Fruit fly (Drosophila melanogaster) whole organism, embryonic: ENCODE data around the gene CG4820.
A peak's percentile ranks its signal among the peaks of the same experiment; 100 is the strongest.

ENCODE experiments used
- Abd-B ChIP-seq: fragments of 200-800 bp; sonication (Bioruptor generic); optimal IDR thresholded peaks from 2 replicates; lab custom pipeline; 2018; ENCODE audit warnings: missing biosample characterization, mild to moderate bottlenecking, missing genetic modification characterization, moderate library complexity
- Ada2b ChIP-seq: fragments of 200-800 bp; sonication (Bioruptor generic); IDR thresholded peaks from 2 replicates; pipeline ENCODE4 v1.3.6; 2022; ENCODE audit warnings: missing biosample characterization, missing genetic modification characterization
- Adf1 ChIP-seq: fragments of 200-800 bp; sonication (Bioruptor generic); IDR thresholded peaks from 2 replicates; pipeline ENCODE4 v1.3.6; 2022; ENCODE audit warnings: missing biosample characterization, missing genetic modification characterization
- Bgb ChIP-seq: fragments of 200-800 bp; sonication (Bioruptor generic); IDR thresholded peaks from 2 replicates; pipeline ENCODE4 v1.3.6; 2022; ENCODE audit warnings: missing biosample characterization, missing genetic modification characterization; ENCODE audit not compliant: partially characterized antibody
- CG10321 ChIP-seq: fragments of 200-800 bp; sonication (Bioruptor generic); IDR thresholded peaks from 2 replicates; pipeline ENCODE4 v1.3.6; 2022; ENCODE audit warnings: missing biosample characterization, missing genetic modification characterization
- CG12071 ChIP-seq: fragments of 200-800 bp; sonication (Bioruptor generic); optimal IDR thresholded peaks from 3 replicates; lab custom pipeline; 2018; ENCODE audit warnings: missing biosample characterization, mild to moderate bottlenecking, missing genetic modification characterization
- CG13624 ChIP-seq: fragments of 200-800 bp; sonication (Bioruptor generic); optimal IDR thresholded peaks from 2 replicates; lab custom pipeline; 2016; ENCODE audit warnings: missing biosample characterization, missing genetic modification characterization
- CG14050 ChIP-seq: fragments of 200-800 bp; sonication (Bioruptor generic); IDR thresholded peaks from 3 replicates; pipeline ENCODE4 v1.3.6; 2022; ENCODE audit warnings: missing biosample characterization, missing genetic modification characterization
- CG14860 ChIP-seq: fragments of 200-800 bp; sonication (Bioruptor generic); IDR thresholded peaks from 3 replicates; pipeline ENCODE4 v1.3.6; 2022; ENCODE audit warnings: missing biosample characterization, missing genetic modification characterization; ENCODE audit not compliant: partially characterized antibody
- CG17568 ChIP-seq: fragments of 200-800 bp; sonication (Bioruptor generic); optimal IDR thresholded peaks from 2 replicates; lab custom pipeline; 2018; ENCODE audit warnings: missing biosample characterization, mild to moderate bottlenecking, missing genetic modification characterization, moderate library complexity
- CG18011 ChIP-seq: fragments of 200-800 bp; sonication (Bioruptor generic); optimal IDR thresholded peaks from 2 replicates; lab custom pipeline; 2017; ENCODE audit warnings: missing biosample characterization, missing genetic modification characterization, mild to moderate bottlenecking, moderate library complexity, missing genotype
- CG31365 ChIP-seq: fragments of 200-800 bp; sonication (Bioruptor generic); optimal IDR thresholded peaks from 2 replicates; lab custom pipeline; 2018; ENCODE audit warnings: missing biosample characterization, mild to moderate bottlenecking, missing genetic modification characterization
- CG32772 ChIP-seq: fragments of 200-800 bp; sonication (Bioruptor generic); IDR thresholded peaks from 2 replicates; pipeline ENCODE4 v1.3.6; 2022; ENCODE audit warnings: missing biosample characterization, missing genetic modification characterization
- CG4328 ChIP-seq: fragments of 200-800 bp; sonication (Bioruptor generic); optimal IDR thresholded peaks from 3 replicates; lab custom pipeline; 2017; ENCODE audit warnings: missing biosample characterization, missing genetic modification reagents, missing genetic modification characterization
- CG4707 ChIP-seq: fragments of 200-800 bp; sonication (Bioruptor generic); optimal IDR thresholded peaks from 2 replicates; lab custom pipeline; 2018; ENCODE audit warnings: missing biosample characterization, mild to moderate bottlenecking, missing genetic modification characterization, moderate library complexity
- CG5180 ChIP-seq: fragments of 200-800 bp; sonication (Bioruptor generic); optimal IDR thresholded peaks from 3 replicates; lab custom pipeline; 2017; ENCODE audit warnings: missing biosample characterization, missing genetic modification characterization, mild to moderate bottlenecking, moderate library complexity, missing genetic modification reagents
- CG6175 ChIP-seq: fragments of 200-800 bp; sonication (Bioruptor generic); IDR thresholded peaks from 3 replicates; pipeline ENCODE4 v1.3.6; 2022; ENCODE audit warnings: missing biosample characterization, missing genetic modification characterization
- E2f2 ChIP-seq: fragments of 200-800 bp; sonication (Bioruptor generic); IDR thresholded peaks from 2 replicates; pipeline ENCODE4 v1.3.6; 2022; ENCODE audit warnings: missing biosample characterization, missing genetic modification characterization
- Eip74EF ChIP-seq, 2 experiments: fragments of 200-800 bp in 1 of 2; fragments of >200 bp in 1 of 2; sonication (Bioruptor generic) in 1 of 2; optimal IDR thresholded peaks; 2 replicates each; lab custom pipeline; 2017 to 2019; ENCODE audit warnings: missing biosample characterization in 2 of 2, missing genetic modification characterization in 2 of 2, mild to moderate bottlenecking in 1 of 2, moderate library complexity in 1 of 2
- HmgZ ChIP-seq: fragments of 200-800 bp; sonication (Bioruptor generic); optimal IDR thresholded peaks from 2 replicates; lab custom pipeline; 2018; ENCODE audit warnings: missing biosample characterization, mild to moderate bottlenecking, missing genetic modification characterization
- Lim3 ChIP-seq: fragments of 200-800 bp; sonication (Bioruptor generic); IDR thresholded peaks from 2 replicates; pipeline ENCODE4 v1.3.6; 2022; ENCODE audit warnings: missing biosample characterization, missing genetic modification characterization
- MBD-R2 ChIP-seq: fragments of 200-800 bp; sonication (Bioruptor generic); IDR thresholded peaks from 2 replicates; pipeline ENCODE4 v1.3.6; 2022; ENCODE audit warnings: missing biosample characterization, missing genetic modification characterization
- MESR4 ChIP-seq: fragments of 200-800 bp; sonication (Bioruptor generic); optimal IDR thresholded peaks from 2 replicates; lab custom pipeline; 2018; ENCODE audit warnings: missing biosample characterization, mild to moderate bottlenecking, missing genetic modification characterization, moderate library complexity
- MTF-1 ChIP-seq: fragments of 200-800 bp; sonication (Bioruptor generic); optimal IDR thresholded peaks from 2 replicates; lab custom pipeline; 2018; ENCODE audit warnings: missing biosample characterization, mild to moderate bottlenecking, missing genetic modification characterization, borderline replicate concordance
- Mad ChIP-seq: fragments of 200-800 bp; sonication (Bioruptor generic); optimal IDR thresholded peaks from 2 replicates; lab custom pipeline; 2016; ENCODE audit warnings: missing biosample characterization, missing genetic modification characterization
- NC2α ChIP-seq: fragments of 200-800 bp; sonication (Bioruptor generic); optimal IDR thresholded peaks from 2 replicates; lab custom pipeline; 2016; ENCODE audit warnings: missing biosample characterization, missing genetic modification characterization
- NK7.1 ChIP-seq: fragments of 200-800 bp; sonication (Bioruptor generic); optimal IDR thresholded peaks from 3 replicates; lab custom pipeline; 2016; ENCODE audit warnings: missing biosample characterization, missing genetic modification characterization
- Oaz ChIP-seq: fragments of 200-800 bp; sonication (Bioruptor generic); IDR thresholded peaks from 2 replicates; pipeline ENCODE4 v1.3.6; 2022; ENCODE audit warnings: missing biosample characterization, missing genetic modification characterization
- Sry-δ ChIP-seq: fragments of 200-800 bp; sonication (Bioruptor generic); optimal IDR thresholded peaks from 2 replicates; lab custom pipeline; 2016; ENCODE audit warnings: missing biosample characterization, missing genetic modification characterization
- Vsx1 ChIP-seq: fragments of 200-800 bp; sonication (Bioruptor generic); optimal IDR thresholded peaks from 2 replicates; lab custom pipeline; 2017; ENCODE audit warnings: missing biosample characterization, mild to moderate bottlenecking, missing genetic modification characterization, missing genetic modification reagents
- ac ChIP-seq: fragments of 200-800 bp; sonication (Bioruptor generic); optimal IDR thresholded peaks from 3 replicates; lab custom pipeline; 2017; ENCODE audit warnings: missing biosample characterization, mild to moderate bottlenecking, missing genetic modification characterization
- amos ChIP-seq: fragments of 200-800 bp; sonication (Bioruptor generic); IDR thresholded peaks from 2 replicates; pipeline ENCODE4 v1.3.6; 2022; ENCODE audit warnings: missing biosample characterization, missing genetic modification characterization; ENCODE audit not compliant: partially characterized antibody
- bab2 ChIP-seq: fragments of 200-800 bp; sonication (Bioruptor generic); optimal IDR thresholded peaks from 2 replicates; lab custom pipeline; 2016; ENCODE audit warnings: missing biosample characterization, missing genetic modification characterization
- bigmax ChIP-seq: fragments of 200-800 bp; sonication (Bioruptor generic); optimal IDR thresholded peaks from 2 replicates; lab custom pipeline; 2018; ENCODE audit warnings: missing biosample characterization, mild to moderate bottlenecking, missing genetic modification characterization
- caup ChIP-seq: fragments of 200-800 bp; sonication (Bioruptor generic); optimal IDR thresholded peaks from 3 replicates; lab custom pipeline; 2017; ENCODE audit warnings: missing biosample characterization, mild to moderate bottlenecking, missing genetic modification characterization, moderate library complexity; ENCODE audit not compliant: severe bottlenecking
- dimm ChIP-seq: fragments of 200-800 bp; sonication (Bioruptor generic); IDR thresholded peaks from 2 replicates; pipeline ENCODE4 v1.3.6; 2022; ENCODE audit warnings: missing biosample characterization, missing genetic modification characterization
- dm ChIP-seq: fragments of 200-800 bp; sonication (Bioruptor generic); optimal IDR thresholded peaks from 3 replicates; lab custom pipeline; 2016; ENCODE audit warnings: missing biosample characterization, missing genetic modification characterization
- ken ChIP-seq: fragments of 200-800 bp; sonication (Bioruptor generic); IDR thresholded peaks from 3 replicates; pipeline ENCODE4 v1.3.6; 2022; ENCODE audit warnings: missing biosample characterization, missing genetic modification characterization
- luna ChIP-seq: fragments of 200-800 bp; sonication (Bioruptor generic); optimal IDR thresholded peaks from 2 replicates; lab custom pipeline; 2016; ENCODE audit warnings: missing biosample characterization, missing genetic modification characterization
- nau ChIP-seq: fragments of 200-800 bp; sonication (Bioruptor generic); optimal IDR thresholded peaks from 3 replicates; lab custom pipeline; 2017; ENCODE audit warnings: missing biosample characterization, mild to moderate bottlenecking, missing genetic modification characterization, missing genetic modification reagents
- oc ChIP-seq: fragments of 200-800 bp; sonication (Bioruptor generic); optimal IDR thresholded peaks from 2 replicates; lab custom pipeline; 2018; ENCODE audit warnings: missing biosample characterization, mild to moderate bottlenecking, missing genetic modification characterization, moderate library complexity
- pfk ChIP-seq: fragments of 200-800 bp; sonication (Bioruptor generic); optimal IDR thresholded peaks from 2 replicates; lab custom pipeline; 2018; ENCODE audit warnings: missing biosample characterization, mild to moderate bottlenecking, missing genetic modification characterization, moderate library complexity
- pho ChIP-seq: fragments of 200-800 bp; sonication (Bioruptor generic); optimal IDR thresholded peaks from 2 replicates; lab custom pipeline; 2016; ENCODE audit warnings: missing biosample characterization, missing genetic modification characterization
- sisA ChIP-seq: fragments of 200-800 bp; sonication (Bioruptor generic); IDR thresholded peaks from 2 replicates; pipeline ENCODE4 v1.3.6; 2022; ENCODE audit warnings: missing biosample characterization, missing genetic modification characterization
- slbo ChIP-seq: fragments of 200-800 bp; sonication (Bioruptor generic); IDR thresholded peaks from 2 replicates; pipeline ENCODE4 v1.3.6; 2022; ENCODE audit warnings: missing biosample characterization, missing genetic modification characterization
- tll ChIP-seq, 2 experiments: fragments of 200-800 bp in 1 of 2; fragments of >200 bp in 1 of 2; sonication (Bioruptor generic) in 1 of 2; optimal IDR thresholded peaks; 2 replicates each; lab custom pipeline; 2017 to 2019; ENCODE audit warnings: missing biosample characterization in 2 of 2, missing genetic modification characterization in 2 of 2, mild to moderate bottlenecking in 1 of 2, moderate library complexity in 1 of 2
- usp ChIP-seq: fragments of >200 bp; optimal IDR thresholded peaks from 2 replicates; lab custom pipeline; 2017; ENCODE audit warnings: missing biosample characterization, missing genetic modification characterization
- z ChIP-seq: fragments of 200-800 bp; sonication (Bioruptor generic); IDR thresholded peaks from 3 replicates; pipeline ENCODE4 v1.3.6; 2022; ENCODE audit warnings: missing biosample characterization, missing genetic modification characterization
- zf30C ChIP-seq: fragments of 200-800 bp; sonication (Bioruptor generic); optimal IDR thresholded peaks from 3 replicates; lab custom pipeline; 2018; ENCODE audit warnings: missing biosample characterization, mild to moderate bottlenecking, missing genetic modification characterization

The CG4820 gene

DNA sequence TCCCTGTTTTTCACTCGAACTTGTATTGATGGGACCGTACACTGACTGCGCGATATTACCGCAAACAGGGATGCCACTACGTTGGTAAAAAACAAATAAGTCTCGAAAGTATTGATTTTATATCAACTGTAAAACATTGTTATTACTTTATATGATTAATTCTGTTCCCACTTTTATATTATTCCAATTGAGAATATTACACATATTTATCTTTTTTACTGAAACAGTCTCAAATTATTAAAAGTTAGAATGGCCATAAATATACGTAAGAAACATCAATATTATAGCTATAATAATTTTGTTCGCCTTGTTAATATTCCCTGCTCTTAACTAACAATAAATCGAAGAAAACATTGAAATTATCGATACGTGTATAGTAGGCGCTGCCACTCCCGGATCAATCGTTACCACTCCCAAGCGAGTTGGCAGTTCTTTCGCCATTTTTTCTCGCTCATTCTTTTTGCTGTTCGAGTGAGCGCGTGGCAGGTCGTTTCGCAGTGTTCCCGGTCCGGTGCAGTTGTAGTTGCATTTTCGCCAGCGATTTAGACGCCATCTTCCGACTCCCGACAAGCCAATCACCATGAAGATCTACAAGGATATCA, 6.4 kb upstream of the CG4820 start, which contains the start of the genes SdhC and Tctp (continued):
- TF ChIP-seq MTF-1 (no peak), CG14860 (GFP tag; lab: Robert Waterston, UW) (no peak), tll (GFP tag; optimal IDR thresholded peaks at IDR 0.05; lab: Kevin White, UChicago) (no peak), CG17568 (GFP tag; lab: Kevin White, UChicago) (no peak), MESR4 (GFP tag; lab: Kevin White, UChicago) (peak; percentile 94), Ada2b (no peak), NK7.1 (no peak), CG5180 (GFP tag; lab: Kevin White, UChicago) (peak; percentile 2), CG4707 (GFP tag; lab: Kevin White, UChicago) (no peak), Lim3 (GFP tag; lab: Robert Waterston, UW) (no peak), z (GFP tag; lab: Robert Waterston, UW) (no peak), sisA (GFP tag; lab: Robert Waterston, UW) (no peak), NC2α (GFP tag; lab: Kevin White, UChicago) (no peak), Eip74EF (GFP tag; optimal IDR thresholded peaks at IDR 0.05; lab: Kevin White, UChicago) (peak in 1 of 2 experiments; percentile 35), CG6175 (GFP tag; lab: Robert Waterston, UW) (no peak), ken (GFP tag; lab: Robert Waterston, UW) (no peak), E2f2 (GFP tag; lab: Robert Waterston, UW) (0 out of 2 replicates have a peak, but pooled peaks have one; percentile 18), bigmax (peak; percentile 72), Adf1 (GFP tag; lab: Robert Waterston, UW) (no peak), dimm (GFP tag; lab: Robert Waterston, UW) (no peak), slbo (GFP tag; lab: Robert Waterston, UW) (peak; percentile 24; the same call in 1 of the 2 replicates), CG14050 (GFP tag; lab: Robert Waterston, UW) (no peak), MBD-R2 (GFP tag; lab: Robert Waterston, UW) (0 out of 2 replicates have a peak, but pooled peaks have one; percentile 25), Abd-B (GFP tag; lab: Kevin White, UChicago) (peak; percentile 46), caup (GFP tag; lab: Kevin White, UChicago) (peak; percentile 20), amos (GFP tag; lab: Robert Waterston, UW) (peak; percentile 49; the same call in 1 of the 2 replicates), pfk (GFP tag; lab: Kevin White, UChicago) (peak; percentile 27), dm (GFP tag; lab: Kevin White, UChicago) (peak; percentile 68), HmgZ (tag; lab: Kevin White, UChicago) (peak; percentile 40), Vsx1 (GFP tag; lab: Kevin White, UChicago) (peak; percentile 24), zf30C (GFP tag; lab: Kevin White, UChicago) (no peak), Sry-δ (GFP tag; lab: Kevin White, UChicago) (peak; percentile 72), Oaz (GFP tag; lab: Robert Waterston, UW) (no peak), CG32772 (GFP tag; lab: Robert Waterston, UW) (no peak), nau (GFP tag; lab: Kevin White, UChicago) (no peak), CG13624 (GFP tag; lab: Kevin White, UChicago) (peak; percentile 43), bab2 (GFP tag; lab: Kevin White, UChicago) (peak; percentile 18), Mad (peak; percentile 20), CG10321 (peak; percentile 8; the same call in 1 of the 2 replicates), pho (GFP tag; lab: Kevin White, UChicago) (peak; percentile 55), usp (no peak), CG31365 (no peak), CG12071 (GFP tag; lab: Kevin White, UChicago) (no peak), CG18011 (GFP tag; lab: Kevin White, UChicago) (no peak), Bgb (peak; percentile 66), luna (no peak), ac (GFP tag; lab: Kevin White, UChicago) (no peak), CG4328 (peak; percentile 30), oc (no peak)
